Fruit fly (Drosophila melanogaster) whole organism, pupa: ENCODE results near the gene Tsr1.

Experiments
- CG10348 ChIP-seq: fragments of 200-800 bp; sonication (Bioruptor generic); IDR thresholded peaks from 2 replicates; pipeline ENCODE4 v1.3.6; 2022; ENCODE audit warnings: missing biosample characterization, missing genetic modification characterization
- CG12605 ChIP-seq: fragments of 200-800 bp; sonication (Bioruptor generic); IDR thresholded peaks from 2 replicates; pipeline ENCODE4 v1.3.6; 2022; ENCODE audit warnings: missing biosample characterization, missing genetic modification characterization
- CG13204 ChIP-seq: fragments of 200-800 bp; sonication (Bioruptor generic); optimal IDR thresholded peaks from 2 replicates; lab custom pipeline; 2018; ENCODE audit warnings: missing biosample characterization, mild to moderate bottlenecking, missing genetic modification characterization, moderate library complexity
- CG14655 ChIP-seq: fragments of 200-800 bp; sonication (Bioruptor generic); optimal IDR thresholded peaks from 3 replicates; lab custom pipeline; 2017; ENCODE audit warnings: mild to moderate bottlenecking, missing biosample characterization, missing genetic modification reagents, missing genetic modification characterization
- CG15710 ChIP-seq: fragments of 200-800 bp; sonication (Bioruptor generic); optimal IDR thresholded peaks from 2 replicates; lab custom pipeline; 2018; ENCODE audit warnings: missing biosample characterization, mild to moderate bottlenecking, missing genetic modification characterization, moderate library complexity
- CG17806 ChIP-seq: fragments of 200-800 bp; sonication (Bioruptor generic); optimal IDR thresholded peaks from 2 replicates; lab custom pipeline; 2018; ENCODE audit warnings: missing biosample characterization, mild to moderate bottlenecking, missing genetic modification characterization, moderate library complexity
- CG32121 ChIP-seq: fragments of 200-800 bp; sonication (Bioruptor generic); IDR thresholded peaks from 2 replicates; pipeline ENCODE4 v1.3.6; 2022; ENCODE audit warnings: missing biosample characterization, missing genetic modification characterization
- CG34367 ChIP-seq: fragments of 200-800 bp; sonication (Bioruptor generic); optimal IDR thresholded peaks from 2 replicates; lab custom pipeline; 2018; ENCODE audit warnings: missing biosample characterization, mild to moderate bottlenecking, missing genetic modification characterization
- CG4496 ChIP-seq: fragments of 200-800 bp; sonication (Bioruptor generic); IDR thresholded peaks from 3 replicates; pipeline ENCODE4 v1.3.6; 2022; ENCODE audit warnings: missing biosample characterization, missing genetic modification characterization
- CG8159 ChIP-seq: fragments of 200-800 bp; sonication (Bioruptor generic); optimal IDR thresholded peaks from 3 replicates; lab custom pipeline; 2018; ENCODE audit warnings: missing biosample characterization, mild to moderate bottlenecking, missing genetic modification characterization, moderate library complexity
- CG8301 ChIP-seq: fragments of 200-800 bp; sonication (Bioruptor generic); optimal IDR thresholded peaks from 2 replicates; lab custom pipeline; 2018; ENCODE audit warnings: missing biosample characterization, mild to moderate bottlenecking, missing genetic modification characterization
- CG9948 ChIP-seq: fragments of 200-800 bp; sonication (Bioruptor generic); optimal IDR thresholded peaks from 2 replicates; lab custom pipeline; 2018; ENCODE audit warnings: missing biosample characterization, mild to moderate bottlenecking, missing genetic modification characterization, moderate library complexity
- D1 ChIP-seq: fragments of 200-800 bp; sonication (Bioruptor generic); optimal IDR thresholded peaks from 2 replicates; lab custom pipeline; 2018; ENCODE audit warnings: missing biosample characterization, mild to moderate bottlenecking, missing genetic modification characterization, moderate library complexity
- EcR ChIP-seq: fragments of 200-800 bp; sonication (Bioruptor generic); optimal IDR thresholded peaks from 3 replicates; lab custom pipeline; 2019; ENCODE audit warnings: missing biosample characterization, missing genetic modification characterization, mild to moderate bottlenecking, moderate library complexity, missing genetic modification reagents
- Ets98B ChIP-seq: fragments of 200-800 bp; sonication (Bioruptor generic); IDR thresholded peaks from 2 replicates; pipeline ENCODE4 v1.3.6; 2022; ENCODE audit warnings: missing biosample characterization, missing genetic modification characterization
- Pif1A ChIP-seq: fragments of 200-800 bp; sonication (Bioruptor generic); optimal IDR thresholded peaks from 3 replicates; lab custom pipeline; 2016; ENCODE audit warnings: missing biosample characterization, missing genetic modification characterization
- Pif1B ChIP-seq: fragments of 200-800 bp; sonication (Bioruptor generic); optimal IDR thresholded peaks from 3 replicates; lab custom pipeline; 2016; ENCODE audit warnings: missing biosample characterization, missing genetic modification characterization
- Snoo ChIP-seq: fragments of 200-800 bp; sonication (Bioruptor generic); optimal IDR thresholded peaks from 3 replicates; lab custom pipeline; 2017; ENCODE audit warnings: missing biosample characterization, mild to moderate bottlenecking, missing genetic modification characterization, inconsistent platforms
- fd96Ca ChIP-seq: fragments of 200-800 bp; sonication (Bioruptor generic); IDR thresholded peaks from 3 replicates; pipeline ENCODE4 v1.3.6; 2022; ENCODE audit warnings: missing biosample characterization, missing genetic modification characterization
- gl ChIP-seq: fragments of 200-800 bp; sonication (Bioruptor generic); optimal IDR thresholded peaks from 2 replicates; lab custom pipeline; 2018; ENCODE audit warnings: missing biosample characterization, mild to moderate bottlenecking, missing genetic modification characterization
- rn ChIP-seq: fragments of 200-800 bp; sonication (Bioruptor generic); IDR thresholded peaks from 2 replicates; pipeline ENCODE4 v1.3.6; 2022; ENCODE audit warnings: missing biosample characterization, missing genetic modification characterization

Gene Tsr1

dm6 chr3L:21319957-21320356, 15.1 kb upstream of the Tsr1 start:
- TF ChIP-seq gl (no peak), CG32121 (GFP tag; lab: Robert Waterston, UW) (no peak), CG15710 (tag; lab: Kevin White, UChicago) (no peak), CG9948 (tag; lab: Kevin White, UChicago) (no peak), CG4496 (GFP tag; lab: Robert Waterston, UW) (no peak), CG8301 (no peak), CG17806 (no peak), D1 (tag; lab: Kevin White, UChicago) (no peak), CG12605 (GFP tag; lab: Robert Waterston, UW) (no peak), Snoo (tag; lab: Kevin White, UChicago) (no peak), Ets98B (GFP tag; lab: Robert Waterston, UW) (no peak), EcR (no peak), Pif1B (GFP tag; lab: Kevin White, UChicago) (no peak), fd96Ca (GFP tag; lab: Robert Waterston, UW) (no peak)

- TF ChIP-seq Pif1B (GFP tag; lab: Kevin White, UChicago): peak; percentile 5
- TF ChIP-seq CG8159 (tag; lab: Kevin White, UChicago): peak; percentile 70
- no peak for TF ChIP-seq fd96Ca (GFP tag; lab: Robert Waterston, UW)
- TF ChIP-seq CG34367: peak; percentile 36
- TF ChIP-seq Pif1A (GFP tag; lab: Kevin White, UChicago): peak; percentile 62
- no peak for TF ChIP-seq CG32121 (GFP tag; lab: Robert Waterston, UW)
- TF ChIP-seq CG9948 (tag; lab: Kevin White, UChicago): no peak
These were observed 13.1 kb upstream of the Tsr1 start for dm6 chr3L:21321807-21322503.

- TF ChIP-seq Pif1A (GFP tag; lab: Kevin White, UChicago): no peak
- TF ChIP-seq Ets98B (GFP tag; lab: Robert Waterston, UW): no peak
- TF ChIP-seq Snoo (tag; lab: Kevin White, UChicago): no peak
- TF ChIP-seq CG10348 (GFP tag; lab: Robert Waterston, UW): no peak
- no peak for TF ChIP-seq CG17806
- no peak for TF ChIP-seq CG9948 (tag; lab: Kevin White, UChicago)
- no peak for TF ChIP-seq CG13204 (GFP tag; lab: Kevin White, UChicago)
- no peak for TF ChIP-seq CG14655
- no peak for TF ChIP-seq CG15710 (tag; lab: Kevin White, UChicago)
- no peak for TF ChIP-seq CG12605 (GFP tag; lab: Robert Waterston, UW)
- TF ChIP-seq CG34367: no peak
- TF ChIP-seq fd96Ca (GFP tag; lab: Robert Waterston, UW): no peak
These were observed 10.3 kb upstream of the Tsr1 start for dm6 chr3L:21324724-21325123.

- TF ChIP-seq CG9948 (tag; lab: Kevin White, UChicago): no peak
- TF ChIP-seq EcR: peak; percentile 77
- no peak for TF ChIP-seq CG17806
- TF ChIP-seq CG32121 (GFP tag; lab: Robert Waterston, UW): no peak
- TF ChIP-seq CG14655: no peak
- no peak for TF ChIP-seq CG4496 (GFP tag; lab: Robert Waterston, UW)
- TF ChIP-seq, all 21 proteins: peak for 1
These were observed 7.6 kb downstream of the Tsr1 start for dm6 chr3L:21342592-21342991.

- TF ChIP-seq Ets98B (GFP tag; lab: Robert Waterston, UW) (peak; percentile 59; the same call in 1 of the 2 replicates), Snoo (tag; lab: Kevin White, UChicago) (no peak), CG17806 (no peak), CG34367 (no peak), CG13204 (GFP tag; lab: Kevin White, UChicago) (no peak), CG9948 (tag; lab: Kevin White, UChicago) (no peak), CG8159 (tag; lab: Kevin White, UChicago) (no peak), D1 (tag; lab: Kevin White, UChicago) (no peak), rn (GFP tag; lab: Robert Waterston, UW) (no peak), CG32121 (GFP tag; lab: Robert Waterston, UW) (peak; percentile 70), fd96Ca (GFP tag; lab: Robert Waterston, UW) (peak; percentile 66; the same call in 1 of the 3 replicates), EcR (peak; percentile 8), CG4496 (GFP tag; lab: Robert Waterston, UW) (peak; percentile 56; the same call in 2 of the 3 replicates), CG15710 (tag; lab: Kevin White, UChicago) (no peak), CG12605 (GFP tag; lab: Robert Waterston, UW) (peak; percentile 47; the same call in 1 of the 2 replicates), CG10348 (GFP tag; lab: Robert Waterston, UW) (no peak)
These were observed 8.5 kb downstream of the Tsr1 start, which contains the start of the genes Tbc1d8-9 and CG32436 for dm6 chr3L:21343254-21344083. Tbc1d8-9 (minus strand) TSS chr3L:21343716. CG32436 (plus strand) TSS chr3L:21344033.
